Worm (Caenorhabditis elegans): ENCODE results near the gene xtr-2.

xtr-2 gene

ce11 chrX:12337846-12338490 is 22.6 kb downstream of the xtr-2 start, which contains the start of gene srd-44:
srd-44 (plus strand) TSS chrX:12338440.
- TF ChIP-seq zag-1 (tag; optimal IDR thresholded peaks at IDR 0.05), result no peak
- no peak for TF ChIP-seq pag-3 (tag; optimal IDR thresholded peaks at IDR 0.05; ENCODE audit: borderline replicate concordance, insufficient read depth)
- TF ChIP-seq nhr-90 (tag; optimal IDR thresholded peaks at IDR 0.05; ENCODE audit: poor library complexity), result peak; percentile 33
- TF ChIP-seq nhr-71 (tag; optimal IDR thresholded peaks at IDR 0.05), result peak; percentile 31
- TF ChIP-seq nhr-47 (tag; optimal IDR thresholded peaks at IDR 0.05), result peak; percentile 13
- peak; percentile 40 for TF ChIP-seq nhr-85 (tag)
- peak; percentile 50 for TF ChIP-seq snu-23 (GFP tag; optimal IDR thresholded peaks at IDR 0.05)
- TF ChIP-seq nhr-20 (tag; optimal IDR thresholded peaks at IDR 0.05), result peak; percentile 29
- no peak for TF ChIP-seq lsy-2 (tag; optimal IDR thresholded peaks at IDR 0.05)
- TF ChIP-seq nhr-19 (GFP tag; conservative IDR thresholded peaks at IDR 0.05), result 0 out of 2 replicates have a peak, but pooled peaks have one; percentile 10
- peak; percentile 19 for TF ChIP-seq C16A3.4 (tag; optimal IDR thresholded peaks at IDR 0.05)
- no peak for TF ChIP-seq efl-1 (optimal IDR thresholded peaks at IDR 0.05)
- peak in 1 of 2 experiments; percentile 58 for TF ChIP-seq efl-1 (GFP tag; optimal IDR thresholded peaks at IDR 0.05 in 1 of 2)
- TF ChIP-seq lir-3 (tag; optimal IDR thresholded peaks at IDR 0.05; ENCODE audit: poor library complexity), result peak; percentile 48
- no peak for TF ChIP-seq lin-39 (tag; optimal IDR thresholded peaks at IDR 0.05)

ce11 chrX:12341338-12341737 is 26.0 kb downstream of the xtr-2 start, which contains the start of gene zig-2:
zig-2 (minus strand) TSS chrX:12341438.
- TF ChIP-seq irx-1 (tag; optimal IDR thresholded peaks at IDR 0.05) (no peak), nhr-11 (tag; optimal IDR thresholded peaks at IDR 0.05) (no peak), efl-1 (optimal IDR thresholded peaks at IDR 0.05) (no peak), efl-1 (GFP tag; optimal IDR thresholded peaks at IDR 0.05 in 1 of 2) (no peak), vab-15 (tag; optimal IDR thresholded peaks at IDR 0.05) (no peak), ets-5 (GFP tag; IDR thresholded peaks at IDR 0.05) (no peak), ceh-88 (GFP tag; IDR thresholded peaks at IDR 0.05) (no peak), ztf-11 (tag; optimal IDR thresholded peaks at IDR 0.05) (no peak), unc-30 (tag; optimal IDR thresholded peaks at IDR 0.05) (no peak), nhr-20 (tag; optimal IDR thresholded peaks at IDR 0.05) (no peak), nhr-237 (tag; optimal IDR thresholded peaks at IDR 0.05) (no peak), lin-14 (GFP tag; optimal IDR thresholded peaks at IDR 0.05) (no peak), mep-1 (tag; optimal IDR thresholded peaks at IDR 0.05) (no peak), ceh-90 (tag; optimal IDR thresholded peaks at IDR 0.05) (no peak), fkh-10 (GFP tag; optimal IDR thresholded peaks at IDR 0.05) (no peak), zip-4 (GFP tag; optimal IDR thresholded peaks at IDR 0.05) (no peak), nhr-77 (tag; optimal IDR thresholded peaks at IDR 0.05) (no peak), snpc-4 (tag; optimal IDR thresholded peaks at IDR 0.05) (no peak), lin-15B (tag; optimal IDR thresholded peaks at IDR 0.05) (no peak), aha-1 (tag; optimal IDR thresholded peaks at IDR 0.05) (no peak), nhr-28 (tag; optimal IDR thresholded peaks at IDR 0.05) (no peak)

DNA sequence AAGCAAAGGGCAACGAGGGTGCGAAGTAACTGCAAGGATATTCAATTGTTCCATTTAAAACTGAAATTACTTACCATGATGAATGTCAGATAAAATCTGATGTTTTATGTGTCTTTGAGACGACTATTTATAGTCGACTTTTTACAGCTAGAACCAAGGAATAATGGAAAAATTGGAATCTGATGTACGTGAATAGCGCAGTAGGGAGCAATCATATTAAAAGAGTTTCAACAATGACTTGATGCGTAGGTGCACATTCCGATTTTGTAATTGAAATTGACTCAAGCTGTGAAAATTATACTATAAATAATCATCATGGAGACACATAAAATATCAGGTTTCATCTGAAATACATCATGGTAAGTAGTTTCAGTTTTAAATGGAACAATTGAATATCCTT is 27.9 kb downstream of the xtr-2 start, which contains the start of the genes nspc-9 and nspc-10:
TSS of gene nspc-9 (minus strand) at position 101 of the 400 bp plus-strand sequence.
TSS of gene nspc-10 (plus strand) at position 331 of the 400 bp plus-strand sequence.
- TF ChIP-seq nhr-71 (tag; optimal IDR thresholded peaks at IDR 0.05) (no peak), ets-5 (GFP tag; IDR thresholded peaks at IDR 0.05) (no peak), lin-13 (GFP tag; optimal IDR thresholded peaks at IDR 0.05) (no peak), ceh-88 (GFP tag; IDR thresholded peaks at IDR 0.05) (no peak), mdl-1 (tag; optimal IDR thresholded peaks at IDR 0.05) (no peak), ceh-90 (tag; optimal IDR thresholded peaks at IDR 0.05) (no peak), ceh-63 (GFP tag; optimal IDR thresholded peaks at IDR 0.05) (no peak), fkh-10 (GFP tag; optimal IDR thresholded peaks at IDR 0.05) (no peak)

DNA sequence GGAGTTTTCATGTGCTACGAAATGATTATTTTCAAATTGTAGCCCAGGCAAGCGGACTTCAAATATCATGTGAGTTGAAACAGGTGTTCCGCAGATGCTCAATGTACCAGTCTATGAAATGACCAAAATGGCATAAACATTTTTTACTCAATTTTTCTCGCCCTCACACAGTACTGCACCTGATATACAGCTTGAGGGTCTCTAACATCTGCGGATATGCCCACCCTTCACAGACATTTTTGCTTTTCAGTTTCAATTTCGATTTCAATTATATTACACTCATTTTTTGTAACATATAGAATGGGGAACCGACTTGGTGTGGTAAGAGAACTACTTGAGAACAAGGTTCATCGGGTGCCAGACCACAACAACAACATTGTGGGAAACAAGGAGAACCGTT is 31.4 kb downstream of the xtr-2 start, which contains the start of gene F42F12.11:
TSS of gene F42F12.11 (plus strand) at position 301 of the 400 bp plus-strand sequence.
- TF ChIP-seq sox-4 (tag; optimal IDR thresholded peaks at IDR 0.05) (no peak), xbp-1 (tag; optimal IDR thresholded peaks at IDR 0.05) (no peak), fkh-8 (tag; optimal IDR thresholded peaks at IDR 0.05) (no peak), fkh-4 (tag; optimal IDR thresholded peaks at IDR 0.05; ENCODE audit: borderline replicate concordance) (no peak), fos-1 (tag; optimal IDR thresholded peaks at IDR 0.05) (no peak), hpl-2 (GFP tag; optimal IDR thresholded peaks at IDR 0.05) (no peak), fkh-10 (GFP tag; optimal IDR thresholded peaks at IDR 0.05) (no peak), nhr-77 (tag; optimal IDR thresholded peaks at IDR 0.05) (no peak), elt-3 (tag; optimal IDR thresholded peaks at IDR 0.05) (no peak), lin-13 (GFP tag; optimal IDR thresholded peaks at IDR 0.05) (no peak), nhr-47 (tag; optimal IDR thresholded peaks at IDR 0.05) (no peak), C34B4.2 (tag; optimal IDR thresholded peaks at IDR 0.05) (no peak), nhr-90 (tag; optimal IDR thresholded peaks at IDR 0.05; ENCODE audit: poor library complexity) (no peak), zag-1 (tag; optimal IDR thresholded peaks at IDR 0.05) (no peak), pag-3 (tag; optimal IDR thresholded peaks at IDR 0.05; ENCODE audit: borderline replicate concordance, insufficient read depth) (no peak), tlp-1 (tag; optimal IDR thresholded peaks at IDR 0.05) (no peak), nhr-71 (tag; optimal IDR thresholded peaks at IDR 0.05) (no peak), unc-30 (tag; optimal IDR thresholded peaks at IDR 0.05) (no peak)

Measured in whole organism, L1 larva.